Worm (Caenorhabditis elegans) whole organism, late embryonic: ENCODE results near the gene sre-53.

Experiments used
- C08G9.2 ChIP-seq: sonication (generic microtip); optimal IDR thresholded peaks from 2 replicates; lab custom pipeline; 2016; ENCODE audit warnings: mild to moderate bottlenecking, missing genetic modification characterization, moderate library complexity, missing compliant biosample characterization
- C38D4.7 ChIP-seq: fragments of 200-800 bp; sonication (Bioruptor generic); optimal IDR thresholded peaks from 2 replicates; lab custom pipeline; 2018; ENCODE audit warnings: mild to moderate bottlenecking, missing genetic modification characterization, moderate library complexity, missing compliant biosample characterization
- K09A11.1 ChIP-seq: sonication (generic microtip); optimal IDR thresholded peaks from 2 replicates; lab custom pipeline; 2017; ENCODE audit warnings: antibody characterized with exemption, mild to moderate bottlenecking, missing genetic modification characterization, missing compliant biosample characterization; ENCODE audit not compliant: insufficient read depth
- ama-1 ChIP-seq: fragments of 150-350 bp; optimal IDR thresholded peaks from 2 replicates; lab custom pipeline; 2014
- ceh-22 ChIP-seq: sonication (generic microtip); optimal IDR thresholded peaks from 2 replicates; lab custom pipeline; 2017; ENCODE audit warnings: missing biosample characterization, missing genetic modification characterization
- ceh-24 ChIP-seq: sonication (generic microtip); optimal IDR thresholded peaks from 2 replicates; lab custom pipeline; 2016; ENCODE audit warnings: mild to moderate bottlenecking, missing genetic modification characterization, missing compliant biosample characterization
- ceh-30 ChIP-seq: fragments of 150-350 bp; optimal IDR thresholded peaks from 2 replicates; lab custom pipeline; 2014; ENCODE audit warnings: missing biosample characterization, missing genetic modification characterization
- ceh-31 ChIP-seq: sonication (generic microtip); optimal IDR thresholded peaks from 2 replicates; lab custom pipeline; 2016; ENCODE audit warnings: missing genetic modification characterization, missing compliant biosample characterization
- ceh-45 ChIP-seq: fragments of 200-800 bp; sonication (Bioruptor generic); IDR thresholded peaks from 2 replicates; pipeline ENCODE4 v1.3.6; 2022; ENCODE audit warnings: missing genetic modification reagents, missing genetic modification characterization, missing compliant biosample characterization
- che-1 ChIP-seq: sonication (generic microtip); optimal IDR thresholded peaks from 2 replicates; lab custom pipeline; 2016; ENCODE audit warnings: mild to moderate bottlenecking, missing genetic modification characterization, missing compliant biosample characterization
- dmd-4 ChIP-seq: sonication (generic microtip); optimal IDR thresholded peaks from 2 replicates; lab custom pipeline; 2016; ENCODE audit warnings: borderline replicate concordance, missing genetic modification characterization, missing compliant biosample characterization
- dve-1 ChIP-seq: sonication (generic microtip); optimal IDR thresholded peaks from 2 replicates; lab custom pipeline; 2017; ENCODE audit warnings: antibody characterized with exemption, mild to moderate bottlenecking, missing genetic modification characterization, missing compliant biosample characterization
- elt-2 ChIP-seq: sonication (generic microtip); optimal IDR thresholded peaks from 2 replicates; lab custom pipeline; 2016; ENCODE audit warnings: missing genetic modification reagents, missing genetic modification characterization, missing compliant biosample characterization
- ets-4 ChIP-seq: sonication (generic microtip); optimal IDR thresholded peaks from 2 replicates; lab custom pipeline; 2016; ENCODE audit warnings: missing genetic modification characterization, missing compliant biosample characterization
- hlh-6 ChIP-seq: sonication (generic microtip); optimal IDR thresholded peaks from 2 replicates; lab custom pipeline; 2016; ENCODE audit warnings: missing genotype, missing genetic modification characterization, missing compliant biosample characterization
- hlh-8 ChIP-seq: sonication (generic microtip); optimal IDR thresholded peaks from 2 replicates; lab custom pipeline; 2016; ENCODE audit warnings: missing genotype, missing genetic modification characterization, missing compliant biosample characterization
- lin-11 ChIP-seq: fragments of 200-800 bp; sonication (Bioruptor generic); optimal IDR thresholded peaks from 2 replicates; lab custom pipeline; 2018; ENCODE audit warnings: mild to moderate bottlenecking, missing genetic modification characterization, missing compliant biosample characterization
- nfya-1 ChIP-seq: sonication (generic microtip); optimal IDR thresholded peaks from 2 replicates; lab custom pipeline; 2017; ENCODE audit warnings: missing genetic modification characterization, mild to moderate bottlenecking, missing compliant biosample characterization, antibody characterized with exemption, moderate library complexity
- npax-4 ChIP-seq: sonication (generic microtip); optimal IDR thresholded peaks from 2 replicates; lab custom pipeline; 2016; ENCODE audit warnings: missing genetic modification characterization, missing compliant biosample characterization
- pax-1 ChIP-seq: fragments of 150-350 bp; optimal IDR thresholded peaks from 2 replicates; lab custom pipeline; 2014; ENCODE audit warnings: missing biosample characterization, missing genetic modification characterization
- pqm-1 ChIP-seq: sonication (generic microtip); optimal IDR thresholded peaks from 2 replicates; lab custom pipeline; 2016; ENCODE audit warnings: missing genetic modification characterization, missing compliant biosample characterization
- pros-1 ChIP-seq: fragments of 150-350 bp; optimal IDR thresholded peaks from 2 replicates; lab custom pipeline; 2014; ENCODE audit warnings: missing biosample characterization, missing genetic modification reagents, missing genetic modification characterization
- rnt-1 ChIP-seq: sonication (generic microtip); optimal IDR thresholded peaks from 2 replicates; lab custom pipeline; 2016; ENCODE audit warnings: missing genetic modification characterization, missing compliant biosample characterization
- sox-4 ChIP-seq: sonication (generic microtip); optimal IDR thresholded peaks from 2 replicates; lab custom pipeline; 2017; ENCODE audit warnings: mild to moderate bottlenecking, missing genetic modification characterization, inconsistent platforms, missing compliant biosample characterization
- syd-9 ChIP-seq: sonication (generic microtip); optimal IDR thresholded peaks from 2 replicates; lab custom pipeline; 2016; ENCODE audit warnings: mild to moderate bottlenecking, missing genetic modification characterization, moderate library complexity, missing compliant biosample characterization
- tbx-2 ChIP-seq: sonication (generic microtip); optimal IDR thresholded peaks from 2 replicates; lab custom pipeline; 2016; ENCODE audit warnings: missing genetic modification characterization, missing compliant biosample characterization
- tbx-7 ChIP-seq: sonication (generic microtip); optimal IDR thresholded peaks from 2 replicates; lab custom pipeline; 2016; ENCODE audit warnings: missing genotype, missing genetic modification characterization, missing compliant biosample characterization
- ttx-3 ChIP-seq: sonication (generic microtip); optimal IDR thresholded peaks from 2 replicates; lab custom pipeline; 2016; ENCODE audit warnings: missing genetic modification reagents, missing genetic modification characterization, missing compliant biosample characterization
- unc-3 ChIP-seq, 2 experiments: fragments of 200-800 bp in 1 of 2; sonication (Bioruptor generic) in 1 of 2; sonication (generic microtip) in 1 of 2; conservative IDR thresholded peaks in 1 of 2; optimal IDR thresholded peaks in 1 of 2; 2 replicates each; pipeline versions ENCODE4 v1.3.6 to Lab custom; 2016 to 2022; ENCODE audit warnings: missing compliant biosample characterization in 2 of 2, missing genetic modification characterization in 2 of 2, missing genetic modification reagents in 1 of 2
- unc-42 ChIP-seq: sonication (generic microtip); optimal IDR thresholded peaks from 2 replicates; lab custom pipeline; 2016; ENCODE audit warnings: missing genotype, missing genetic modification characterization, missing compliant biosample characterization
- zip-5 ChIP-seq: sonication (generic microtip); optimal IDR thresholded peaks from 2 replicates; lab custom pipeline; 2016; ENCODE audit warnings: missing genetic modification characterization, missing compliant biosample characterization
- ztf-16 ChIP-seq: sonication (generic microtip); optimal IDR thresholded peaks from 2 replicates; lab custom pipeline; 2017; ENCODE audit warnings: missing genetic modification characterization, missing compliant biosample characterization

sre-53 gene

DNA sequence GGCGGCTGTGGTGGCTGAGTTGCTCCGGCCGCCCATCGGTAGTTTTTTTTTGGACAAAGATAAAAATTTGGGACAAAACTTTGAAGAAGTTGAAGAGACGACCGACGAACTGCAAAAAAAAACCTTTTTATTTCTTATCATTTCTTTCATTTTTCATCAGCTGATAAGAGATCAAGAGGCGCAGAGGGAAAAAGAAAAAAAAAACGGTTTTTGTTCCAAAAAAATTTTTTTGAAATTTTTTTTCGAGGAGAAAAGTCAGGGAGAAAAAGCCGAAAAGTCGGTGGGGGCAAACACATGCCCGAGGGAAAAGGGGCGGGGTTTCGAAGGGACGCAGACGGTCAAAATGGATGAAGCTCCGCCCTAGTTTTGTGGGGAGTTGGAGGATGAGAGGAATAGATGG is 28.9 kb upstream of the sre-53 start, which contains the start of gene ras-1:
Gene ras-1, minus strand, starts transcription at position 129 of the 400 bp plus-strand sequence.
- TF ChIP-seq tbx-7 (tag; lab: Kevin White, UChicago) (no peak), elt-2 (tag; lab: Kevin White, UChicago) (peak; percentile 22)

DNA sequence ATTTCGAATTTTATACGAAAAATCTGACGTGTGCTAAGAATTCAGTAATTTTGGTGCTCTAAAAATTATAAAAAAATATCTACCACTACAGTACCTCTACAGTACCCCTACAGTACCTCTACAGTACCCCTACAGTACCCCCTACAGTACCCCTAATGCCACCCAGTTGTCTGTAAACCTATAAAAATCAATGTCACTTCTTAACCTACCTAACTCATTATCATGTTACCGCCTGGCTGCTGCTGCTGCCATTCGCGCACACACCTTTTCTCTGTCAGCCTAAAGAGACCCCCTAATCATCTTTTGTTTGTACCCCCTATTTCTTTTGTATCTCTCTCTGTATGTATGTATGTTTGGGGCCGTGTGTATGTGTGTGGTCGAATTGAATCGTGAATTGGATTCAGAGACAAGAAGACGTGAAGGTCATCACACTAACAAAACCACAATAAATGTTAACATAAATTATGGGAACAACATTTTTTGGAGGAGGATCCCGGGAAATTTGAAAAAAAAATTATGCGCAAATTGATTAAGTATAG is 27.6 kb upstream of the sre-53 start:
- TF ChIP-seq dve-1 (tag; lab: Kevin White, UChicago) (no peak), hlh-6 (tag; lab: Kevin White, UChicago) (no peak), unc-42 (no peak), hlh-8 (no peak), elt-2 (tag; lab: Kevin White, UChicago) (peak; percentile 1), nfya-1 (peak; percentile 17), pqm-1 (tag; lab: Kevin White, UChicago) (no peak), pros-1 (tag; lab: Kevin White, UChicago) (no peak), tbx-2 (tag; lab: Kevin White, UChicago) (no peak), C38D4.7 (GFP tag; lab: Kevin White, UChicago) (no peak), ets-4 (tag; lab: Kevin White, UChicago) (no peak), dmd-4 (tag; lab: Kevin White, UChicago) (no peak), zip-5 (tag; lab: Kevin White, UChicago) (no peak), ceh-45 (GFP tag; lab: Robert Waterston, UW) (0 out of 2 replicates have a peak, but pooled peaks have one; percentile 12), npax-4 (no peak), ztf-16 (tag; lab: Kevin White, UChicago) (no peak), ceh-22 (no peak), ama-1 (lab: Kevin White, UChicago) (no peak)

DNA sequence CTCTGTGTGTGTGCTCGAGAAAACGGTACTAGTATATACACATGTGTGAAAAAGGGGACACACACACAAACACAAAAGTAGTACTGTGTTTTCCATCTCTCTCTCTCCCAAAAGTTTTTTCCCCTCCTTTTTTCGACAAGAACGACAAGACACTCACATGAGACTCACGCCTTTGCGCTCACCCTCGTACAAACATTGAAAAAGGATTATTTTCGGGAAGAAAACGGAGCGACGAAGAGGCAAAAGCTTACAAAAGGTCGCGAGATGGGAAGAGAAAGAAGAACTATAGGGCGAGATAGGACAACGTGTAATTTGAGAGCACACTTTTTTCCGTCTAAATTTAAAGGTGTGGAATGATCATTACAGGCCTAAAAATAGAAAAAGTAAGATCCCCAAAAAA is 26.7 kb upstream of the sre-53 start:
- TF ChIP-seq lin-11 (tag; lab: Kevin White, UChicago): no peak
- TF ChIP-seq sox-4 (tag; lab: Kevin White, UChicago): no peak
- no peak for TF ChIP-seq syd-9 (tag; lab: Kevin White, UChicago)
- no peak for TF ChIP-seq unc-3 (GFP tag; conservative IDR thresholded peaks at IDR 0.05; lab: Robert Waterston, UW)
- TF ChIP-seq unc-3 (tag; optimal IDR thresholded peaks at IDR 0.05; lab: Kevin White, UChicago): no peak

DNA sequence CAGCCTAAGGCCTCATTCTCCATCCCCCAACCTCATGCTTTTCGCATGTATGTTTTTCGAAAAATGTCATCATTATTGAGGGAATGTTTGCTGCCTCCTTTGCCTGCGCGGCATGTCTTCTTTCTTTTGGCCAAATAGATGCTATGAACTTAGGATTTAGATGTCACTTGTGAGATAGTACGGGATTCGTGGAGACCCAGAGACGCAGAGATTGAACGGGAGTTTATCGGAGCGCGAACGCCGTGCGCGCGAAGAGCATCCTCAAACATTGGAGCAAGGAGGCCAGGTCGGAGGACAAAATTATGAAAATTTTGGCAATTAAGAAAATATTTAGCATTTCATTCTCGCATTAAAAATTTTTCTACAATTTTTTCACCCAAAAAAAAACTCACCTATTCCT is 25.8 kb upstream of the sre-53 start:
- TF ChIP-seq tbx-2 (tag; lab: Kevin White, UChicago) (no peak), ceh-31 (peak; percentile 17), pax-1 (tag; lab: Kevin White, UChicago) (peak; percentile 64)

DNA sequence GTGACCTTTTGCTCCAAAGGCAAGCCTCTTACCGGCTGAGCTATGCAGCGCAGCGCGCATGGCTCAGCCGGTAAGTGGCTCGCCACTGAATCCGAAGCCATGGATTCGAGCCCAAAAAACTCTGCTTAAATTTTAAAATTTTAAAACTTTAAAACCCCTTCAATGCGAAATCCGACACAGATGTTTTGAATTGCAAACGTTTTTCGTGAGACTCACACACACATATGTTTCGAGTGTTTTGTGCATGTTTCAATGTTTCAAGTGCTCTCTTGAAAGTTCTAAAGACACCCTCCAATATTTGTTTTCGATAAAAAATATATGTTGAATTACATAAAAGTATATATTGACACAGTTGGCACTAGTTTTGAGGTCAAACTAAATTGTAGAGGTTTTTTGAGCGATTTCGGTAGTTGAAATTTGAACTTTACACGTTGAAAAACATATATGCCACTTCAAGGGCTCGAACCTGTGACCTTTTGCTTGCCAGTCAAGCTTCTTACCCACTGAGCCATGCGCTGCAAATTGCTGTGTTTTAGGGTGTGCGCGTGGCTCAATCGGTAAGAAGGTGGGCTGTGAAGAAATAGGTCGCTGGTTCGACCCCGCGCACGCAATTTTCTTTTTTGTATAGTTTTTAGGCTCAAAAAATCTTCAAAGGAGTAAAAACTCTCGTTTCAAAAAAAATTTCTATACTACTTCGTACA is 23.2 kb upstream of the sre-53 start:
- TF ChIP-seq syd-9 (tag; lab: Kevin White, UChicago): no peak
- no peak for TF ChIP-seq ttx-3
- no peak for TF ChIP-seq che-1 (tag; lab: Kevin White, UChicago)
- no peak for TF ChIP-seq K09A11.1 (tag; lab: Kevin White, UChicago)
- no peak for TF ChIP-seq C08G9.2 (tag; lab: Kevin White, UChicago)
- no peak for TF ChIP-seq pros-1 (tag; lab: Kevin White, UChicago)
- no peak for TF ChIP-seq rnt-1 (tag; lab: Kevin White, UChicago)
- no peak for TF ChIP-seq ceh-24
- no peak for TF ChIP-seq ama-1 (lab: Kevin White, UChicago)
- TF ChIP-seq ceh-30 (tag; lab: Kevin White, UChicago): no peak
